Worm (Caenorhabditis elegans) whole organism, L1 larva: ENCODE results near the gene R04F11.2.

Experiments
- fkh-4 ChIP-seq: sonication (generic microtip); optimal IDR thresholded peaks from 2 replicates; lab custom pipeline; 2016; ENCODE audit warnings: missing compliant biosample characterization, missing genetic modification characterization, borderline replicate concordance
- fos-1 ChIP-seq: fragments of 150-350 bp; optimal IDR thresholded peaks from 2 replicates; lab custom pipeline; 2014; ENCODE audit warnings: missing biosample characterization, missing genetic modification characterization
- lsy-2 ChIP-seq, 2 experiments: fragments of 150-350 bp; optimal IDR thresholded peaks; 2 replicates each; lab custom pipeline; 2014; ENCODE audit warnings: missing biosample characterization in 2 of 2, missing genetic modification characterization in 2 of 2
- nhr-237 ChIP-seq: fragments of 150-350 bp; optimal IDR thresholded peaks from 2 replicates; lab custom pipeline; 2014; ENCODE audit warnings: missing biosample characterization, missing genetic modification characterization
- nhr-76 ChIP-seq: sonication (generic microtip); optimal IDR thresholded peaks from 2 replicates; lab custom pipeline; 2017; ENCODE audit warnings: missing biosample characterization, missing genetic modification characterization
- nhr-84 ChIP-seq: sonication (generic microtip); optimal IDR thresholded peaks from 2 replicates; lab custom pipeline; 2017; ENCODE audit warnings: missing biosample characterization, missing genetic modification characterization
- sptf-1 ChIP-seq: fragments of 150-350 bp; optimal IDR thresholded peaks from 2 replicates; lab custom pipeline; 2014; ENCODE audit warnings: missing biosample characterization, missing genetic modification characterization
- unc-86 ChIP-seq: sonication (generic microtip); optimal IDR thresholded peaks from 2 replicates; lab custom pipeline; 2016; ENCODE audit warnings: missing genetic modification characterization, missing compliant biosample characterization
- unc-98 ChIP-seq: fragments of 200-800 bp; sonication (Bioruptor generic); IDR thresholded peaks from 2 replicates; pipeline ENCODE4 v1.3.6; 2022; ENCODE audit warnings: missing genetic modification characterization, missing compliant biosample characterization

- TF ChIP-seq nhr-84 (tag; lab: Kevin White, UChicago): no peak
- peak; percentile 62 for TF ChIP-seq fos-1 (tag; lab: Kevin White, UChicago)
- TF ChIP-seq nhr-237 (tag; lab: Kevin White, UChicago): no peak
- TF ChIP-seq fkh-4 (tag; lab: Kevin White, UChicago): no peak
- no peak for TF ChIP-seq unc-86 (tag; lab: Kevin White, UChicago)
- TF ChIP-seq nhr-76 (tag; lab: Kevin White, UChicago): no peak
- TF ChIP-seq unc-98 (GFP tag; lab: Robert Waterston, UW): no peak
- peak; percentile 56 to 85 for TF ChIP-seq lsy-2 (tag; optimal IDR thresholded peaks at IDR 0.05; lab: Kevin White, UChicago)
- TF ChIP-seq sptf-1 (tag; lab: Kevin White, UChicago): no peak
Observed at ce11 chrV:12300166-12300565, 18.0 kb upstream of the R04F11.2 start.
